Worm (Caenorhabditis elegans) whole organism, L3 larva: ENCODE results near the gene arrd-14.

Experiments used
- R02D3.7 ChIP-seq: fragments of 150-350 bp; optimal IDR thresholded peaks from 2 replicates; lab custom pipeline; 2014; ENCODE audit warnings: missing biosample characterization, missing genetic modification characterization
- ZK546.5 ChIP-seq: sonication (generic microtip); optimal IDR thresholded peaks from 2 replicates; lab custom pipeline; 2017; ENCODE audit warnings: missing biosample characterization, missing genetic modification characterization
- aly-2 ChIP-seq: fragments of 150-350 bp; optimal IDR thresholded peaks from 2 replicates; lab custom pipeline; 2014; ENCODE audit warnings: missing biosample characterization, missing genetic modification characterization
- ceh-28 ChIP-seq: fragments of 150-350 bp; optimal IDR thresholded peaks from 2 replicates; lab custom pipeline; 2014; ENCODE audit warnings: missing biosample characterization, missing genetic modification reagents, missing genetic modification characterization
- ceh-82 ChIP-seq: fragments of 150-350 bp; optimal IDR thresholded peaks from 2 replicates; lab custom pipeline; 2014; ENCODE audit warnings: missing biosample characterization, missing genetic modification characterization
- ceh-9 ChIP-seq: sonication (generic microtip); optimal IDR thresholded peaks from 2 replicates; lab custom pipeline; 2018; ENCODE audit warnings: missing biosample characterization, missing genetic modification characterization
- daf-12 ChIP-seq: fragments of 150-350 bp; optimal IDR thresholded peaks from 2 replicates; lab custom pipeline; 2014; ENCODE audit warnings: missing biosample characterization, missing genetic modification reagents, missing genetic modification characterization
- egl-27 ChIP-seq: sonication (generic microtip); optimal IDR thresholded peaks from 4 replicates; lab custom pipeline; 2017; ENCODE audit warnings: missing biosample characterization, missing genetic modification reagents, missing genetic modification characterization
- egl-5 ChIP-seq: fragments of 150-350 bp; optimal IDR thresholded peaks from 2 replicates; lab custom pipeline; 2017; ENCODE audit warnings: missing biosample characterization, missing genetic modification reagents, missing genetic modification characterization, inconsistent platforms
- elt-1 ChIP-seq: fragments of 150-350 bp; optimal IDR thresholded peaks from 2 replicates; lab custom pipeline; 2014; ENCODE audit warnings: missing biosample characterization, missing genetic modification characterization
- elt-2 ChIP-seq: sonication (generic microtip); optimal IDR thresholded peaks from 2 replicates; lab custom pipeline; 2016; ENCODE audit warnings: missing genetic modification reagents, mild to moderate bottlenecking, missing genetic modification characterization, missing compliant biosample characterization
- elt-3 ChIP-seq, 3 experiments: fragments of 150-350 bp in 1 of 3; sonication (generic microtip) in 2 of 3; optimal IDR thresholded peaks; 2 replicates in 2 of 3; 4 replicates in 1 of 3; lab custom pipeline; 2014 to 2017; ENCODE audit warnings: missing biosample characterization in 3 of 3, missing genetic modification characterization in 3 of 3
- eor-1 ChIP-seq, 2 experiments: fragments of 150-350 bp; optimal IDR thresholded peaks; 2 replicates each; lab custom pipeline; 2014 to 2018; ENCODE audit warnings: missing biosample characterization in 2 of 2, missing genetic modification characterization in 2 of 2
- fkh-10 ChIP-seq: sonication (generic microtip); optimal IDR thresholded peaks from 2 replicates; lab custom pipeline; 2017; ENCODE audit warnings: missing biosample characterization, missing genetic modification reagents, missing genetic modification characterization
- fos-1 ChIP-seq: fragments of 150-350 bp; optimal IDR thresholded peaks from 2 replicates; lab custom pipeline; 2014; ENCODE audit warnings: missing biosample characterization, missing genetic modification characterization
- hmg-11 ChIP-seq: sonication (generic microtip); optimal IDR thresholded peaks from 2 replicates; lab custom pipeline; 2016; ENCODE audit warnings: missing genetic modification characterization, missing compliant biosample characterization
- jun-1 ChIP-seq: fragments of 150-350 bp; optimal IDR thresholded peaks from 2 replicates; lab custom pipeline; 2014; ENCODE audit warnings: missing biosample characterization, missing genetic modification reagents, missing genetic modification characterization
- lin-15B ChIP-seq: fragments of 150-350 bp; optimal IDR thresholded peaks from 2 replicates; lab custom pipeline; 2014; ENCODE audit warnings: missing biosample characterization, missing genetic modification characterization
- lin-39 ChIP-seq: fragments of 150-350 bp; optimal IDR thresholded peaks from 2 replicates; lab custom pipeline; 2018; ENCODE audit warnings: missing biosample characterization, missing genetic modification reagents, missing genetic modification characterization
- mdl-1 ChIP-seq: fragments of 150-350 bp; optimal IDR thresholded peaks from 2 replicates; lab custom pipeline; 2014; ENCODE audit warnings: missing biosample characterization, missing genetic modification characterization
- mml-1 ChIP-seq: fragments of 150-350 bp; sonication (generic microtip); optimal IDR thresholded peaks from 3 replicates; lab custom pipeline; 2014; ENCODE audit warnings: missing biosample characterization, missing genetic modification characterization
- nfya-1 ChIP-seq: sonication (generic microtip); optimal IDR thresholded peaks from 2 replicates; lab custom pipeline; 2017; ENCODE audit warnings: missing genetic modification characterization, mild to moderate bottlenecking, missing compliant biosample characterization, antibody characterized with exemption, moderate library complexity; ENCODE audit not compliant: insufficient read depth
- nhr-12 ChIP-seq: fragments of 150-350 bp; optimal IDR thresholded peaks from 2 replicates; lab custom pipeline; 2014; ENCODE audit warnings: missing biosample characterization, missing genetic modification characterization
- nhr-23 ChIP-seq: fragments of 150-350 bp; optimal IDR thresholded peaks from 2 replicates; lab custom pipeline; 2014; ENCODE audit warnings: missing biosample characterization, missing genetic modification reagents, missing genetic modification characterization
- nhr-237 ChIP-seq: fragments of 150-350 bp; optimal IDR thresholded peaks from 2 replicates; lab custom pipeline; 2014; ENCODE audit warnings: missing biosample characterization, missing genetic modification characterization
- nhr-25 ChIP-seq: sonication (generic microtip); optimal IDR thresholded peaks from 2 replicates; lab custom pipeline; 2017; ENCODE audit warnings: missing biosample characterization, missing genetic modification characterization
- nhr-28 ChIP-seq: fragments of 150-350 bp; optimal IDR thresholded peaks from 2 replicates; lab custom pipeline; 2014; ENCODE audit warnings: missing biosample characterization, missing genetic modification characterization
- nhr-43 ChIP-seq: sonication (generic microtip); optimal IDR thresholded peaks from 2 replicates; lab custom pipeline; 2016; ENCODE audit warnings: mild to moderate bottlenecking, missing genetic modification characterization, missing compliant biosample characterization; ENCODE audit not compliant: poor library complexity, severe bottlenecking
- nhr-67 ChIP-seq: fragments of 150-350 bp; optimal IDR thresholded peaks from 2 replicates; lab custom pipeline; 2014; ENCODE audit warnings: missing biosample characterization, missing genetic modification characterization
- nhr-77 ChIP-seq: fragments of 150-350 bp; optimal IDR thresholded peaks from 2 replicates; lab custom pipeline; 2014; ENCODE audit warnings: missing biosample characterization, missing genetic modification characterization
- pha-4 ChIP-seq: fragments of 150-350 bp; optimal IDR thresholded peaks from 2 replicates; lab custom pipeline; 2014; ENCODE audit warnings: missing biosample characterization, missing genetic modification reagents, missing genetic modification characterization
- skn-1 ChIP-seq: fragments of 150-350 bp; optimal IDR thresholded peaks from 2 replicates; lab custom pipeline; 2014; ENCODE audit warnings: missing biosample characterization, missing genetic modification characterization
- snpc-4 ChIP-seq: fragments of 150-350 bp; optimal IDR thresholded peaks from 2 replicates; lab custom pipeline; 2014; ENCODE audit warnings: missing biosample characterization, missing genetic modification characterization
- tbx-2 ChIP-seq: sonication (generic microtip); optimal IDR thresholded peaks from 2 replicates; lab custom pipeline; 2016; ENCODE audit warnings: mild to moderate bottlenecking, missing genetic modification characterization, missing compliant biosample characterization
- unc-39 ChIP-seq: sonication (generic microtip); optimal IDR thresholded peaks from 4 replicates; lab custom pipeline; 2017; ENCODE audit warnings: missing biosample characterization, missing genetic modification characterization
- unc-62 ChIP-seq: fragments of 150-350 bp; sonication (generic microtip); optimal IDR thresholded peaks from 4 replicates; lab custom pipeline; 2014; ENCODE audit warnings: missing biosample characterization, missing genetic modification reagents, missing genetic modification characterization
- zag-1 ChIP-seq: fragments of 150-350 bp; optimal IDR thresholded peaks from 2 replicates; lab custom pipeline; 2014; ENCODE audit warnings: missing biosample characterization, missing genetic modification characterization
- ztf-11 ChIP-seq: fragments of 150-350 bp; optimal IDR thresholded peaks from 2 replicates; lab custom pipeline; 2014; ENCODE audit warnings: missing biosample characterization, missing genetic modification characterization

Gene arrd-14

DNA sequence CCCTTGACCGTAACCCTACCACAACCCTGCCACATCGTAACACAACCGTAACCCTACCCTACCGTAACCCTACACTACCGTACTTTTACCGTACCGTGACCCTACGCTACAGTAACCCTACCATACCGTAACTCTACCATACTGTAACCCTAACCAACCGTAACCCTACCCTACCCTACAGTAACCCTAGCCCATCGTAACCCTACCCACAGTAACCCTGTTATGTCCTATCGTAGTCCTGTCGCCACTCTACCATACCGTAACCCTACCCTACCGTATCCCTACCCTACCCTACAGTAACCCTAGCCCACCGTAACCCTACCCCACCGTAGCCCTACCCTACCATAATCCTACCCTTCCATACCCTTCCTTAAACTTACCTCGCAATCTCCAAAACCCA is 31.5 kb upstream of the arrd-14 start:
- TF ChIP-seq ceh-9 (tag; lab: Kevin White, UChicago) (no peak), elt-1 (tag; lab: Kevin White, UChicago) (no peak), ztf-11 (no peak), unc-62 (no peak), snpc-4 (tag; lab: Kevin White, UChicago) (no peak), nhr-43 (tag; lab: Kevin White, UChicago) (no peak), nhr-67 (tag; lab: Kevin White, UChicago) (no peak), ceh-82 (tag; lab: Kevin White, UChicago) (no peak), mdl-1 (no peak), fos-1 (tag; lab: Kevin White, UChicago) (no peak), daf-12 (tag; lab: Kevin White, UChicago) (no peak), elt-2 (tag; lab: Kevin White, UChicago) (no peak), lin-39 (tag; lab: Kevin White, UChicago) (no peak), unc-39 (tag; lab: Kevin White, UChicago) (no peak), nfya-1 (tag; lab: Kevin White, UChicago) (no peak), nhr-25 (tag; lab: Kevin White, UChicago) (no peak), tbx-2 (tag; lab: Kevin White, UChicago) (no peak)
- TF ChIP-seq, all 47 proteins: peak for 0

DNA sequence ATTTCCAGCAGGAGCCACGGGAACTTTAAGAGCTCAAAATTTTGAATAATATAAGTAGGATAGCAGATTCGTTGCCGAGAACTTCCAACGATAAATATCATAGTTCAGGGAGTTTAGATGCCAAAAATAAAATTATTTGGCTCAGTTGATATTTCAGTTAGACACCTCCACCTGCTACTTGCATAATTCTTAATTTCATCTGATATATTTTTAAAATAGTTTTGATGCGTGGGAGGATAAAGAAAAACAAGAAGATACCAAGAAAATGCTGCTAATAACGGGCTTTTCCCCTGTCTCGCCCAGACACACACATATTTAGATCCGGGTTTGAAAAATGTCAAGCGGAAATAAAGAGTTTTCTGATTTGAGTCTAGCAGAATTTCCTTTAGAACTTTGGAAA is 30.9 kb upstream of the arrd-14 start, which contains the start of gene sre-46:
Gene sre-46, minus strand, starts transcription at position 101 of the 400 bp plus-strand sequence.
- TF ChIP-seq ztf-11: no peak
- TF ChIP-seq fos-1 (tag; lab: Kevin White, UChicago): no peak
- TF ChIP-seq unc-39 (tag; lab: Kevin White, UChicago): no peak
- TF ChIP-seq R02D3.7 (tag; lab: Kevin White, UChicago): no peak
- TF ChIP-seq nhr-237 (tag; lab: Kevin White, UChicago): no peak
- no peak for TF ChIP-seq nhr-28
- no peak for TF ChIP-seq daf-12 (tag; lab: Kevin White, UChicago)
- TF ChIP-seq hmg-11 (tag; lab: Kevin White, UChicago): no peak
- no peak for TF ChIP-seq lin-39 (tag; lab: Kevin White, UChicago)
- no peak for TF ChIP-seq elt-2 (tag; lab: Kevin White, UChicago)

DNA sequence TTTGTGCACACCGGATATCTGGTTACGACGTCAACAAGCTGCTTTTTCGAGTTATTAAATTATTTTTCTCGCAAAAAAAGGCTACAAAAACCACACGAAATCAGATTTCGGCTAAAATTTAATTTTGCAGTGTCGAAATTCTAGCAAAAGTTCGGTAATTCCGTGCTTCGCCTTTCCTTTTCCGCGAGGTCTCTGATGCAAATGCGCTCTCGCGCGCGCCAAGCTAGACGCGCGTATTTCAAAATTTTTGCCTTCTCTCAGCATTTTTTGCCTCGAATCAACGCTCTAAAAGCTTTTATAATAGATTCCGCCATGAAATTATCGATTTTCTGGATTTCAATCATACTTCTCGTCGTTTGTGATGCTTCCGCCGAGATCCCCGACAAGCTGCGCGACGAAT is 29.4 kb upstream of the arrd-14 start, which contains the start of gene Y54G9A.5:
Gene Y54G9A.5, plus strand, starts transcription at position 245 of the 400 bp plus-strand sequence.
- TF ChIP-seq nhr-67 (tag; lab: Kevin White, UChicago): no peak
- no peak for TF ChIP-seq eor-1 (tag; optimal IDR thresholded peaks at IDR 0.05; lab: Kevin White, UChicago)
- TF ChIP-seq nhr-23 (tag; lab: Kevin White, UChicago): no peak
- TF ChIP-seq unc-62: no peak
- TF ChIP-seq fkh-10: no peak
- no peak for TF ChIP-seq aly-2 (tag; lab: Kevin White, UChicago)
- TF ChIP-seq lin-39 (tag; lab: Kevin White, UChicago): no peak
- TF ChIP-seq, all 47 proteins: peak for 0

DNA sequence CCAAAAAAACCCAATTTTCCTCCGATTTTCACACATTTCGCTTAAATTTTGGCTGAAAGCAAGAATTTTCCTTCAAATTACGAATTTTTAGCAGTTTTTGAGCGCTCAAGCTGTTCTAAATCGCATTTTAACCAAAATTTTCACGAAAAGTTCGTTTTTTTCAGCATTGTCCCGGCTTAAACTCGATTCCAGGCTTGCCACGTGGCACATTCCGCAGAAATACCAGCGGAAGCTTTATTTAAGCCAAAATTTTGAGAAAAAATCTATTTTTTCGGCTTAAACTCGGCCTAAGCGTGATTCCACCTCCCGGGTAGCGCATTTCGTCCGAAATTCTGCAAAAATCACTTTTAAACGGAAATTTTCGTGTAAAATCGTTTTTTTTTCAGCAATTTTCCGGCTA is 28.4 kb upstream of the arrd-14 start:
- TF ChIP-seq elt-3 (tag; optimal IDR thresholded peaks at IDR 0.05; lab: Kevin White, UChicago): no peak
- no peak for TF ChIP-seq ztf-11
- TF ChIP-seq unc-39 (tag; lab: Kevin White, UChicago): no peak
- no peak for TF ChIP-seq ZK546.5 (tag; lab: Kevin White, UChicago)
- no peak for TF ChIP-seq fkh-10
- no peak for TF ChIP-seq nfya-1 (tag; lab: Kevin White, UChicago)
- TF ChIP-seq skn-1: no peak
- no peak for TF ChIP-seq nhr-28
- TF ChIP-seq ceh-82 (tag; lab: Kevin White, UChicago): no peak
- no peak for TF ChIP-seq mml-1 (tag; lab: Kevin White, UChicago)
- TF ChIP-seq nhr-12 (tag; lab: Kevin White, UChicago): no peak
- no peak for TF ChIP-seq egl-27 (tag; lab: Kevin White, UChicago)
- TF ChIP-seq nhr-77 (tag; lab: Kevin White, UChicago): no peak
- TF ChIP-seq elt-1 (tag; lab: Kevin White, UChicago): no peak
- TF ChIP-seq zag-1: no peak
- TF ChIP-seq jun-1 (tag; lab: Kevin White, UChicago): no peak

DNA sequence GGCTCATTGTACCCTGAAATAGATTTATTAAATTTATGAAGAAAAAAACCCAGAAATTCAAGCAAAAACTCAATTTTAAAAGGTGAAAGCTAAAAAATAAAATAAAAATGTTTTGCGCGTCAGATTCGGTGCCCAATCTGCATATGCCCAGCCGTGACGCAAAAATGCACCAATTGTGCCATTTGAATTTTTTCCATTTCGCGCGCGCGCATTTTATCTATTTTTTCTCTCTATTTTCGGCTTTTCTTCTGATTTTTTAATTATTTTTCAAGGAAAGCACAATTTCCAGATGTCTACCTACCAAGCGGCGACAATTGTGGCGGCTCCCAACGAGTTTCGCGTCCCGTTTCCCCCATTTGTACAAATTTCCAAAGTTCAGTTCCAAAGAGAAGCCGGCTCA is 26.3 kb upstream of the arrd-14 start, which contains the start of the genes Y54G9A.7 and bub-3:
Gene Y54G9A.7, minus strand, starts transcription at position 7 of the 400 bp plus-strand sequence.
Gene bub-3, plus strand, starts transcription at position 270 of the 400 bp plus-strand sequence.
- TF ChIP-seq egl-5 (tag; lab: Kevin White, UChicago) (no peak), elt-2 (tag; lab: Kevin White, UChicago) (no peak), unc-62 (no peak), pha-4 (tag; lab: Kevin White, UChicago) (peak; percentile 42), ceh-28 (tag; lab: Kevin White, UChicago) (no peak), nhr-237 (tag; lab: Kevin White, UChicago) (no peak), nhr-43 (tag; lab: Kevin White, UChicago) (no peak), lin-15B (tag; lab: Kevin White, UChicago) (peak; percentile 33), nfya-1 (tag; lab: Kevin White, UChicago) (peak; percentile 36), hmg-11 (tag; lab: Kevin White, UChicago) (peak; percentile 65)
